Fruit fly (Drosophila melanogaster) whole organism, embryonic: ENCODE data around the gene nanos.

Source experiments
- C15 ChIP-seq: fragments of 200-800 bp; sonication (Bioruptor generic); IDR thresholded peaks from 3 replicates; pipeline ENCODE4 v1.3.6; 2022; ENCODE audit warnings: missing biosample characterization, missing genetic modification characterization
- CG11085 ChIP-seq: fragments of 200-800 bp; sonication (Bioruptor generic); IDR thresholded peaks from 2 replicates; pipeline ENCODE4 v1.3.6; 2022; ENCODE audit warnings: missing biosample characterization, missing genetic modification characterization
- CG11093 ChIP-seq: fragments of 200-800 bp; sonication (Bioruptor generic); IDR thresholded peaks from 3 replicates; pipeline ENCODE4 v1.3.6; 2022; ENCODE audit warnings: missing biosample characterization, missing genetic modification characterization
- CG11504 ChIP-seq: fragments of 200-800 bp; sonication (Bioruptor generic); optimal IDR thresholded peaks from 3 replicates; lab custom pipeline; 2019; ENCODE audit warnings: missing biosample characterization, mild to moderate bottlenecking, missing genetic modification characterization, moderate library complexity
- CG13296 ChIP-seq: fragments of 200-800 bp; sonication (Bioruptor generic); optimal IDR thresholded peaks from 3 replicates; lab custom pipeline; 2018; ENCODE audit warnings: missing biosample characterization, mild to moderate bottlenecking, missing genetic modification characterization
- CG15269 ChIP-seq: fragments of 200-800 bp; sonication (Bioruptor generic); optimal IDR thresholded peaks from 2 replicates; lab custom pipeline; 2018; ENCODE audit warnings: missing biosample characterization, mild to moderate bottlenecking, missing genetic modification characterization, moderate library complexity
- CG17385 ChIP-seq: fragments of 200-800 bp; sonication (Bioruptor generic); optimal IDR thresholded peaks from 3 replicates; lab custom pipeline; 2018; ENCODE audit warnings: missing biosample characterization, mild to moderate bottlenecking, missing genetic modification characterization
- CG17568 ChIP-seq: fragments of 200-800 bp; sonication (Bioruptor generic); optimal IDR thresholded peaks from 2 replicates; lab custom pipeline; 2018; ENCODE audit warnings: missing biosample characterization, mild to moderate bottlenecking, missing genetic modification characterization, moderate library complexity
- CG18619 ChIP-seq: fragments of 200-800 bp; sonication (Bioruptor generic); optimal IDR thresholded peaks from 3 replicates; lab custom pipeline; 2017; ENCODE audit warnings: missing biosample characterization, mild to moderate bottlenecking, missing genetic modification characterization
- CG2889 ChIP-seq: fragments of 200-800 bp; sonication (Bioruptor generic); IDR thresholded peaks from 3 replicates; pipeline ENCODE4 v1.3.6; 2022; ENCODE audit warnings: missing biosample characterization, missing genetic modification characterization
- CG3065 ChIP-seq: fragments of 200-800 bp; sonication (Bioruptor generic); optimal IDR thresholded peaks from 2 replicates; lab custom pipeline; 2016; ENCODE audit warnings: missing biosample characterization, missing genetic modification characterization
- CG31441 ChIP-seq: fragments of 200-800 bp; sonication (Bioruptor generic); IDR thresholded peaks from 2 replicates; pipeline ENCODE4 v1.3.6; 2022; ENCODE audit warnings: missing biosample characterization, missing genetic modification characterization
- CG32532 ChIP-seq: fragments of 200-800 bp; sonication (Bioruptor generic); IDR thresholded peaks from 2 replicates; pipeline ENCODE4 v1.3.6; 2022; ENCODE audit warnings: missing biosample characterization, missing genetic modification characterization
- CG34422 ChIP-seq: fragments of 200-800 bp; sonication (Bioruptor generic); IDR thresholded peaks from 3 replicates; pipeline ENCODE4 v1.3.6; 2022; ENCODE audit warnings: missing biosample characterization, missing genetic modification characterization
- CG3726 ChIP-seq: fragments of 200-800 bp; sonication (Bioruptor generic); IDR thresholded peaks from 3 replicates; pipeline ENCODE4, ENCODE4 v1.3.6; 2022; ENCODE audit warnings: missing biosample characterization, missing genetic modification characterization
- CG4282 ChIP-seq: fragments of 200-800 bp; sonication (Bioruptor generic); optimal IDR thresholded peaks from 2 replicates; lab custom pipeline; 2016; ENCODE audit warnings: missing biosample characterization, missing genetic modification characterization
- CG4360 ChIP-seq: fragments of 200-800 bp; sonication (Bioruptor generic); IDR thresholded peaks from 2 replicates; pipeline ENCODE4 v1.3.6; 2022; ENCODE audit warnings: missing biosample characterization, missing genetic modification characterization
- CG4424 ChIP-seq: fragments of 200-800 bp; sonication (Bioruptor generic); optimal IDR thresholded peaks from 3 replicates; lab custom pipeline; 2016; ENCODE audit warnings: missing biosample characterization, missing genetic modification characterization
- CG5245 ChIP-seq: fragments of 200-800 bp; sonication (Bioruptor generic); optimal IDR thresholded peaks from 3 replicates; lab custom pipeline; 2016; ENCODE audit warnings: missing biosample characterization, missing genetic modification characterization
- CG6654 ChIP-seq: fragments of 200-800 bp; sonication (Bioruptor generic); optimal IDR thresholded peaks from 2 replicates; lab custom pipeline; 2017; ENCODE audit warnings: missing biosample characterization, mild to moderate bottlenecking, missing genetic modification characterization
- CG6765 ChIP-seq: fragments of 200-800 bp; sonication (Bioruptor generic); optimal IDR thresholded peaks from 3 replicates; lab custom pipeline; 2017; ENCODE audit warnings: missing biosample characterization, mild to moderate bottlenecking, missing genetic modification characterization
- CG8765 ChIP-seq: fragments of 200-800 bp; sonication (Bioruptor generic); IDR thresholded peaks from 2 replicates; pipeline ENCODE4 v1.3.6; 2022; ENCODE audit warnings: missing biosample characterization, missing genetic modification characterization
- CTCF ChIP-seq: fragments of 200-800 bp; sonication (Bioruptor generic); optimal IDR thresholded peaks from 2 replicates; lab custom pipeline; 2017; ENCODE audit warnings: missing biosample characterization, mild to moderate bottlenecking, missing genetic modification characterization, moderate library complexity
- E2f1 ChIP-seq: fragments of 200-800 bp; sonication (Bioruptor generic); IDR thresholded peaks from 2 replicates; pipeline ENCODE4 v1.3.6; 2022; ENCODE audit warnings: missing biosample characterization, missing genetic modification characterization
- ERR ChIP-seq: fragments of 200-800 bp; sonication (Bioruptor generic); optimal IDR thresholded peaks from 2 replicates; lab custom pipeline; 2016; ENCODE audit warnings: missing biosample characterization, missing genetic modification characterization
- Ets65A ChIP-seq: fragments of 200-800 bp; sonication (Bioruptor generic); peaks from one replicate; lab custom pipeline; 2016; ENCODE audit warnings: missing biosample characterization, missing genetic modification characterization
- Ets97D ChIP-seq: fragments of 200-800 bp; sonication (Bioruptor generic); optimal IDR thresholded peaks from 3 replicates; lab custom pipeline; 2016; ENCODE audit warnings: missing biosample characterization, missing genetic modification characterization
- Fer3 ChIP-seq: fragments of 200-800 bp; sonication (Bioruptor generic); optimal IDR thresholded peaks from 2 replicates; lab custom pipeline; 2018; ENCODE audit warnings: missing biosample characterization, mild to moderate bottlenecking, missing genetic modification characterization, moderate library complexity
- Gsc ChIP-seq: fragments of 200-800 bp; sonication (Bioruptor generic); IDR thresholded peaks from 2 replicates; pipeline ENCODE4 v1.3.6; 2022; ENCODE audit warnings: missing biosample characterization, missing genetic modification characterization
- Hand ChIP-seq: fragments of 200-800 bp; sonication (Bioruptor generic); optimal IDR thresholded peaks from 2 replicates; lab custom pipeline; 2017; ENCODE audit warnings: mild to moderate bottlenecking, missing biosample characterization, missing genetic modification reagents, missing genetic modification characterization
- Lpt ChIP-seq: fragments of >200 bp; optimal IDR thresholded peaks from 2 replicates; lab custom pipeline; 2018; ENCODE audit warnings: missing biosample characterization, missing genetic modification characterization
- NC2α ChIP-seq: fragments of 200-800 bp; sonication (Bioruptor generic); optimal IDR thresholded peaks from 2 replicates; lab custom pipeline; 2016; ENCODE audit warnings: missing biosample characterization, missing genetic modification characterization
- Nf-YC ChIP-seq: fragments of 200-800 bp; optimal IDR thresholded peaks from 3 replicates; lab custom pipeline; 2019; ENCODE audit warnings: missing biosample characterization, mild to moderate bottlenecking, missing genetic modification characterization, moderate library complexity
- Rfx ChIP-seq: fragments of 200-800 bp; sonication (Bioruptor generic); IDR thresholded peaks from 2 replicates; pipeline ENCODE4 v1.3.6; 2022; ENCODE audit warnings: missing biosample characterization, missing genetic modification characterization
- Sry-β ChIP-seq: fragments of 200-800 bp; sonication (Bioruptor generic); optimal IDR thresholded peaks from 2 replicates; lab custom pipeline; 2018; ENCODE audit warnings: missing biosample characterization, mild to moderate bottlenecking, missing genetic modification characterization, moderate library complexity
- TFAM ChIP-seq: fragments of 200-800 bp; sonication (Bioruptor generic); optimal IDR thresholded peaks from 2 replicates; lab custom pipeline; 2017; ENCODE audit warnings: missing biosample characterization, missing genetic modification characterization, inconsistent platforms
- Xrp1 ChIP-seq: fragments of 200-800 bp; sonication (Bioruptor generic); IDR thresholded peaks from 2 replicates; pipeline ENCODE4 v1.3.6; 2022; ENCODE audit warnings: missing biosample characterization, missing genetic modification characterization
- YL-1 ChIP-seq: fragments of 200-800 bp; sonication (Bioruptor generic); optimal IDR thresholded peaks from 3 replicates; lab custom pipeline; 2017; ENCODE audit warnings: missing biosample characterization, mild to moderate bottlenecking, missing genetic modification characterization
- ap ChIP-seq: fragments of 200-800 bp; sonication (Bioruptor generic); IDR thresholded peaks from 2 replicates; pipeline ENCODE4 v1.3.6; 2022; ENCODE audit warnings: missing biosample characterization, missing genetic modification characterization
- bsh ChIP-seq, 2 experiments: fragments of 200-800 bp; sonication (Bioruptor generic); optimal IDR thresholded peaks; 2 replicates each; lab custom pipeline; 2017 to 2018; ENCODE audit warnings: mild to moderate bottlenecking in 2 of 2, missing biosample characterization in 2 of 2, missing genetic modification characterization in 2 of 2, moderate library complexity in 1 of 2
- crol ChIP-seq: fragments of 200-800 bp; sonication (Bioruptor generic); IDR thresholded peaks from 2 replicates; pipeline ENCODE4 v1.3.6; 2022; ENCODE audit warnings: missing biosample characterization, missing genetic modification characterization
- dmrt99B ChIP-seq: fragments of 200-800 bp; sonication (Bioruptor generic); optimal IDR thresholded peaks from 2 replicates; lab custom pipeline; 2018; ENCODE audit warnings: missing biosample characterization, mild to moderate bottlenecking, missing genetic modification characterization, moderate library complexity
- gsb-n ChIP-seq: fragments of 200-800 bp; sonication (Bioruptor generic); optimal IDR thresholded peaks from 3 replicates; lab custom pipeline; 2018; ENCODE audit warnings: missing biosample characterization, mild to moderate bottlenecking, missing genetic modification characterization
- ham ChIP-seq: fragments of 200-800 bp; sonication (Bioruptor generic); IDR thresholded peaks from 2 replicates; pipeline ENCODE4 v1.3.6; 2022; ENCODE audit warnings: missing biosample characterization, missing genetic modification characterization
- mam ChIP-seq: fragments of 200-800 bp; sonication (Bioruptor generic); optimal IDR thresholded peaks from 3 replicates; lab custom pipeline; 2016; ENCODE audit warnings: missing biosample characterization, missing genetic modification characterization
- phol ChIP-seq: fragments of 200-800 bp; sonication (Bioruptor generic); optimal IDR thresholded peaks from 3 replicates; lab custom pipeline; 2018; ENCODE audit warnings: missing biosample characterization, mild to moderate bottlenecking, missing genetic modification characterization, moderate library complexity
- pzg ChIP-seq: fragments of 200-800 bp; sonication (Bioruptor generic); optimal IDR thresholded peaks from 3 replicates; lab custom pipeline; 2018; ENCODE audit warnings: missing biosample characterization, mild to moderate bottlenecking, missing genetic modification characterization, moderate library complexity
- sens-2 ChIP-seq: fragments of 200-800 bp; sonication (Bioruptor generic); IDR thresholded peaks from 2 replicates; pipeline ENCODE4 v1.3.6; 2022; ENCODE audit warnings: missing biosample characterization, missing genetic modification characterization
- sisA ChIP-seq: fragments of 200-800 bp; sonication (Bioruptor generic); IDR thresholded peaks from 2 replicates; pipeline ENCODE4 v1.3.6; 2022; ENCODE audit warnings: missing biosample characterization, missing genetic modification characterization
- slou ChIP-seq: fragments of 200-800 bp; sonication (Bioruptor generic); optimal IDR thresholded peaks from 3 replicates; lab custom pipeline; 2016; ENCODE audit warnings: missing biosample characterization, missing genetic modification characterization
- sna ChIP-seq: fragments of 200-800 bp; sonication (Bioruptor generic); IDR thresholded peaks from 2 replicates; pipeline ENCODE4 v1.3.6; 2022; ENCODE audit warnings: missing biosample characterization, missing genetic modification characterization; ENCODE audit not compliant: partially characterized antibody
- ssp ChIP-seq: fragments of 200-800 bp; sonication (Bioruptor generic); IDR thresholded peaks from 2 replicates; pipeline ENCODE4 v1.3.6; 2022; ENCODE audit warnings: missing biosample characterization, missing genetic modification characterization
- tap ChIP-seq: fragments of 200-800 bp; optimal IDR thresholded peaks from 3 replicates; lab custom pipeline; 2019; ENCODE audit warnings: missing biosample characterization, mild to moderate bottlenecking, missing genetic modification characterization, moderate library complexity
- vvl ChIP-seq: fragments of 200-800 bp; sonication (Bioruptor generic); IDR thresholded peaks from 2 replicates; pipeline ENCODE4 v1.3.6; 2022; ENCODE audit warnings: missing biosample characterization, missing genetic modification characterization

Gene nanos

DNA sequence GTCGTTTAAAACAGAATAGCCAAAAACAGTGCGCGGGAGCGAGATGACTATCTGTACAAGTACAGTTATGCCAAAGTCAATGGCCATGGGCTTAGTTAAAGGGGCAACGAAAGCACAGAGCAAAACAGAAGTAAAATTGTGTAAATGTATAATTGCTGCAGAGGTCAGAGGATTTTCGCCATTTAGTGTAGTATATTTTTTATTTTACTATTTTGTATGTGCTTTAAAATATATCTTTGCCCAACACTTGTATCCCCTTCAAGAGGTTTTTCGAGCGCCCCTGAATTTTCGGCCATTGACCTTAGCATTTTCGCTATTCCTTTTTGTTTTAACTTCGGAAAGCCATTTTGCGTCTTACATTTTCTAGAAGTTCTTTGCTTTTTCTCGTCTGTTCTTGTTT, 959 bp downstream of the nanos start (continued):
- TF ChIP-seq CG5245 (GFP tag; lab: Kevin White, UChicago) (no peak), CG3726 (GFP tag; lab: Robert Waterston, UW) (no peak), Nf-YC (no peak), CG17568 (no peak), sna (GFP tag; lab: Robert Waterston, UW) (no peak), ham (GFP tag; lab: Robert Waterston, UW) (no peak), YL-1 (GFP tag; lab: Kevin White, UChicago) (no peak), CTCF (GFP tag; lab: Kevin White, UChicago) (no peak), CG11085 (no peak), mam (no peak), NC2α (GFP tag; lab: Kevin White, UChicago) (no peak), CG3065 (GFP tag; lab: Kevin White, UChicago) (no peak), Gsc (GFP tag; lab: Robert Waterston, UW) (no peak), CG18619 (GFP tag; lab: Kevin White, UChicago) (no peak), Lpt (GFP tag; lab: Kevin White, UChicago) (no peak), Rfx (no peak), CG6765 (GFP tag; lab: Kevin White, UChicago) (no peak), crol (GFP tag; lab: Robert Waterston, UW) (no peak), Hand (GFP tag; lab: Kevin White, UChicago) (no peak), CG4360 (no peak), CG11093 (0 out of 3 replicates have a peak, but pooled peaks have one; percentile 6), CG2889 (GFP tag; lab: Robert Waterston, UW) (no peak), ERR (GFP tag; lab: Kevin White, UChicago) (no peak), vvl (0 out of 2 replicates have a peak, but pooled peaks have one; percentile 36), CG4424 (GFP tag; lab: Kevin White, UChicago) (no peak), ap (GFP tag; lab: Robert Waterston, UW) (no peak), bsh (GFP tag; optimal IDR thresholded peaks at IDR 0.05; lab: Kevin White, UChicago) (peak in 1 of 2 experiments; percentile 13), slou (GFP tag; lab: Kevin White, UChicago) (no peak), Fer3 (tag; lab: Kevin White, UChicago) (no peak), CG4282 (GFP tag; lab: Kevin White, UChicago) (no peak), CG11504 (tag; lab: Kevin White, UChicago) (peak; percentile 24), ssp (no peak), tap (tag; lab: Kevin White, UChicago) (no peak), CG31441 (GFP tag; lab: Robert Waterston, UW) (no peak), CG34422 (GFP tag; lab: Robert Waterston, UW) (no peak), CG15269 (tag; lab: Kevin White, UChicago) (peak; percentile 17), C15 (GFP tag; lab: Robert Waterston, UW) (no peak), CG17385 (GFP tag; lab: Kevin White, UChicago) (no peak), sisA (GFP tag; lab: Robert Waterston, UW) (0 out of 2 replicates have a peak, but pooled peaks have one; percentile 3), CG13296 (no peak), gsb-n (tag; lab: Kevin White, UChicago) (no peak), E2f1 (no peak), pzg (GFP tag; lab: Kevin White, UChicago) (no peak), Sry-β (GFP tag; lab: Kevin White, UChicago) (no peak), Ets97D (GFP tag; lab: Kevin White, UChicago) (no peak), dmrt99B (tag; lab: Kevin White, UChicago) (peak; percentile 21), Ets65A (GFP tag; lab: Kevin White, UChicago) (no peak), CG8765 (no peak), phol (peak; percentile 31), CG32532 (GFP tag; lab: Robert Waterston, UW) (peak; percentile 38; the same call in 1 of the 2 replicates), Xrp1 (peak; percentile 23; the same call in 1 of the 2 replicates), TFAM (GFP tag; lab: Kevin White, UChicago) (no peak), CG6654 (no peak), sens-2 (GFP tag; lab: Robert Waterston, UW) (no peak)
